Fruit fly (Drosophila melanogaster) whole organism: ENCODE measurements around the gene CG11699.

Experiments used
- CG8478 ChIP-seq: fragments of >200 bp; optimal IDR thresholded peaks from 2 replicates; lab custom pipeline; 2018; ENCODE audit warnings: inconsistent platforms
- Dll ChIP-seq: fragments of >200 bp; optimal IDR thresholded peaks from 2 replicates; lab custom pipeline; 2017
- EcR ChIP-seq, 2 experiments: fragments of >200 bp; optimal IDR thresholded peaks; 2 replicates each; lab custom pipeline; 2017; ENCODE audit warnings: missing biosample characterization in 2 of 2, missing genetic modification characterization in 2 of 2, missing genetic modification reagents in 2 of 2
- pan ChIP-seq: fragments of >200 bp; optimal IDR thresholded peaks from 2 replicates; lab custom pipeline; 2017
- psq ChIP-seq: fragments of >200 bp; optimal IDR thresholded peaks from 2 replicates; lab custom pipeline; 2017
- usp ChIP-seq: fragments of >200 bp; optimal IDR thresholded peaks from 2 replicates; lab custom pipeline; 2017; ENCODE audit warnings: missing biosample characterization, missing genetic modification characterization, mixed read lengths

- no peak for TF ChIP-seq usp
- TF ChIP-seq Dll (lab: Kevin White, UChicago) = no peak
- no peak for TF ChIP-seq CG8478 (lab: Kevin White, UChicago)
- TF ChIP-seq psq (lab: Kevin White, UChicago) = no peak
- no peak for TF ChIP-seq pan (lab: Kevin White, UChicago)
- TF ChIP-seq EcR (GFP tag; optimal IDR thresholded peaks at IDR 0.05; lab: Kevin White, UChicago) = no peak
These were observed 15.4 kb upstream of the CG11699 start for dm6 chrX:11555070-11555469.
